Worm (Caenorhabditis elegans) whole organism, L3 larva: Measurements from ENCODE around the gene C05C9.3.

Experiments used
- ama-1 ChIP-seq: fragments of 150-350 bp; optimal IDR thresholded peaks from 2 replicates; lab custom pipeline; 2018
- daf-12 ChIP-seq: fragments of 150-350 bp; optimal IDR thresholded peaks from 2 replicates; lab custom pipeline; 2014; ENCODE audit warnings: missing biosample characterization, missing genetic modification reagents, missing genetic modification characterization
- fos-1 ChIP-seq: fragments of 150-350 bp; optimal IDR thresholded peaks from 2 replicates; lab custom pipeline; 2014; ENCODE audit warnings: missing biosample characterization, missing genetic modification characterization
- lin-15B ChIP-seq: fragments of 150-350 bp; optimal IDR thresholded peaks from 2 replicates; lab custom pipeline; 2014; ENCODE audit warnings: missing biosample characterization, missing genetic modification characterization
- lin-39 ChIP-seq: fragments of 150-350 bp; optimal IDR thresholded peaks from 2 replicates; lab custom pipeline; 2018; ENCODE audit warnings: missing biosample characterization, missing genetic modification reagents, missing genetic modification characterization
- nhr-25 ChIP-seq: sonication (generic microtip); optimal IDR thresholded peaks from 2 replicates; lab custom pipeline; 2017; ENCODE audit warnings: missing biosample characterization, missing genetic modification characterization
- nhr-28 ChIP-seq: fragments of 150-350 bp; optimal IDR thresholded peaks from 2 replicates; lab custom pipeline; 2014; ENCODE audit warnings: missing biosample characterization, missing genetic modification characterization
- nhr-43 ChIP-seq: sonication (generic microtip); optimal IDR thresholded peaks from 2 replicates; lab custom pipeline; 2016; ENCODE audit warnings: mild to moderate bottlenecking, missing genetic modification characterization, missing compliant biosample characterization; ENCODE audit not compliant: poor library complexity, severe bottlenecking
- pqm-1 ChIP-seq: fragments of 150-350 bp; optimal IDR thresholded peaks from 2 replicates; lab custom pipeline; 2017; ENCODE audit warnings: missing biosample characterization, missing genetic modification characterization, inconsistent platforms
- skn-1 ChIP-seq: fragments of 150-350 bp; optimal IDR thresholded peaks from 2 replicates; lab custom pipeline; 2014; ENCODE audit warnings: missing biosample characterization, missing genetic modification characterization
- ztf-11 ChIP-seq: fragments of 150-350 bp; optimal IDR thresholded peaks from 2 replicates; lab custom pipeline; 2014; ENCODE audit warnings: missing biosample characterization, missing genetic modification characterization
- ztf-4 ChIP-seq: fragments of 150-350 bp; optimal IDR thresholded peaks from 2 replicates; lab custom pipeline; 2014; ENCODE audit warnings: missing biosample characterization, missing genetic modification characterization

DNA sequence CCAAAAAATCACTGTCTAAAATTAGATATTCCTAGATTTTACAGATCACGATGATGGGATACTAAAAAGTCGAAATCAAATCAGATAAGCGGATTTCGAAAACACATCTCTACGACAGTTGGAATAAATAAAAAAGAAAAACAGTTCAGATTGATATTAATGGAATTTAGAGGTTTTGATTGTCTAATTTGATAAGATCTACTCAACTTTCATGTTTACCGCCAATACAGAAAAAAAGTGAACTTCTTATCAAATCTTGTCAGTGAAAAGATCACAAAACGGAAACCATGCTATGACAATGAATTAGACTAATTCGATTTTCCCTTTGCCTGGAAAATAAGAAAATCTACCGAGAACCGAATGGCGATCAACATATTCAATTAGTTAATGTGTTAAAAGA is 26.4 kb downstream of the C05C9.3 start:
- TF ChIP-seq skn-1 (tag; lab: Kevin White, UChicago): no peak
- no peak for TF ChIP-seq ztf-11
- no peak for TF ChIP-seq lin-15B (tag; lab: Kevin White, UChicago)
- no peak for TF ChIP-seq nhr-43
- TF ChIP-seq ama-1 (lab: Kevin White, UChicago): no peak
- no peak for TF ChIP-seq daf-12 (tag; lab: Kevin White, UChicago)
- no peak for TF ChIP-seq nhr-25 (tag; lab: Kevin White, UChicago)
- TF ChIP-seq nhr-28 (tag; lab: Kevin White, UChicago): no peak
- TF ChIP-seq fos-1 (tag; lab: Kevin White, UChicago): no peak
- no peak for TF ChIP-seq ztf-4 (tag; lab: Kevin White, UChicago)
- TF ChIP-seq pqm-1 (tag; lab: Kevin White, UChicago): no peak
- no peak for TF ChIP-seq lin-39 (tag; lab: Kevin White, UChicago)
